Fruit fly (Drosophila melanogaster) whole organism, embryonic: ENCODE measurements around the gene KP78a.

Experiments used
- Awh ChIP-seq: fragments of 200-800 bp; sonication (Bioruptor generic); IDR thresholded peaks from 2 replicates; pipeline ENCODE4, ENCODE4 v1.3.6; 2022; ENCODE audit warnings: missing biosample characterization, missing genetic modification characterization
- CG10147 ChIP-seq: fragments of 200-800 bp; sonication (Bioruptor generic); optimal IDR thresholded peaks from 2 replicates; lab custom pipeline; 2019; ENCODE audit warnings: missing biosample characterization, mild to moderate bottlenecking, missing genetic modification characterization, moderate library complexity
- CG10366 ChIP-seq: fragments of 200-800 bp; sonication (Bioruptor generic); IDR thresholded peaks from 2 replicates; pipeline ENCODE4 v1.3.6; 2022; ENCODE audit warnings: missing biosample characterization, missing genetic modification characterization
- CG1233 ChIP-seq: fragments of 200-800 bp; sonication (Bioruptor generic); optimal IDR thresholded peaks from 4 replicates; lab custom pipeline; 2018; ENCODE audit warnings: missing biosample characterization, mild to moderate bottlenecking, missing genetic modification characterization
- CG14050 ChIP-seq: fragments of 200-800 bp; sonication (Bioruptor generic); IDR thresholded peaks from 3 replicates; pipeline ENCODE4 v1.3.6; 2022; ENCODE audit warnings: missing biosample characterization, missing genetic modification characterization
- CG15073 ChIP-seq: fragments of 200-800 bp; sonication (Bioruptor generic); optimal IDR thresholded peaks from 2 replicates; lab custom pipeline; 2016; ENCODE audit warnings: missing biosample characterization, missing genetic modification characterization
- CG1792 ChIP-seq: fragments of 200-800 bp; sonication (Bioruptor generic); optimal IDR thresholded peaks from 2 replicates; lab custom pipeline; 2016; ENCODE audit warnings: missing biosample characterization, missing genetic modification characterization
- CG18011 ChIP-seq: fragments of 200-800 bp; sonication (Bioruptor generic); optimal IDR thresholded peaks from 2 replicates; lab custom pipeline; 2017; ENCODE audit warnings: missing biosample characterization, missing genetic modification characterization, mild to moderate bottlenecking, moderate library complexity, missing genotype
- CG18262 ChIP-seq: fragments of 200-800 bp; optimal IDR thresholded peaks from 3 replicates; lab custom pipeline; 2019; ENCODE audit warnings: missing biosample characterization, mild to moderate bottlenecking, missing genetic modification characterization, moderate library complexity
- CG2712 ChIP-seq: fragments of 200-800 bp; optimal IDR thresholded peaks from 3 replicates; lab custom pipeline; 2019; ENCODE audit warnings: missing biosample characterization, mild to moderate bottlenecking, missing genetic modification characterization, moderate library complexity
- CG30403 ChIP-seq: fragments of 200-800 bp; sonication (Bioruptor generic); optimal IDR thresholded peaks from 3 replicates; lab custom pipeline; 2016; ENCODE audit warnings: missing biosample characterization, missing genetic modification characterization
- CG3407 ChIP-seq: fragments of 200-800 bp; sonication (Bioruptor generic); optimal IDR thresholded peaks from 2 replicates; lab custom pipeline; 2018; ENCODE audit warnings: missing biosample characterization, mild to moderate bottlenecking, missing genetic modification characterization
- CG6272 ChIP-seq: fragments of 200-800 bp; sonication (Bioruptor generic); IDR thresholded peaks from 2 replicates; pipeline ENCODE4 v1.3.6; 2022; ENCODE audit warnings: missing biosample characterization, missing genetic modification characterization
- CG6791 ChIP-seq: fragments of 200-800 bp; sonication (Bioruptor generic); IDR thresholded peaks from 3 replicates; pipeline ENCODE4 v1.3.6; 2022; ENCODE audit warnings: missing biosample characterization, missing genetic modification characterization; ENCODE audit not compliant: partially characterized antibody
- CG7372 ChIP-seq: fragments of 200-800 bp; sonication (Bioruptor generic); IDR thresholded peaks from 2 replicates; pipeline ENCODE4 v1.3.6; 2022; ENCODE audit warnings: missing biosample characterization, missing genetic modification characterization
- CG9437 ChIP-seq: fragments of 200-800 bp; sonication (Bioruptor generic); optimal IDR thresholded peaks from 2 replicates; lab custom pipeline; 2018; ENCODE audit warnings: missing biosample characterization, mild to moderate bottlenecking, missing genetic modification characterization
- Deaf1 ChIP-seq: fragments of 200-800 bp; optimal IDR thresholded peaks from 3 replicates; lab custom pipeline; 2019; ENCODE audit warnings: missing biosample characterization, mild to moderate bottlenecking, missing genetic modification characterization, moderate library complexity
- Doc3 ChIP-seq: fragments of 200-800 bp; sonication (Bioruptor generic); IDR thresholded peaks from 3 replicates; pipeline ENCODE4 v1.3.6; 2022; ENCODE audit warnings: missing biosample characterization, missing genetic modification characterization; ENCODE audit not compliant: partially characterized antibody
- Ets97D ChIP-seq: fragments of 200-800 bp; sonication (Bioruptor generic); optimal IDR thresholded peaks from 3 replicates; lab custom pipeline; 2016; ENCODE audit warnings: missing biosample characterization, missing genetic modification characterization
- HLH3B ChIP-seq: fragments of 200-800 bp; sonication (Bioruptor generic); IDR thresholded peaks from 2 replicates; pipeline ENCODE4 v1.3.6; 2022; ENCODE audit warnings: missing biosample characterization, missing genetic modification characterization
- Lim3 ChIP-seq: fragments of 200-800 bp; sonication (Bioruptor generic); IDR thresholded peaks from 2 replicates; pipeline ENCODE4 v1.3.6; 2022; ENCODE audit warnings: missing biosample characterization, missing genetic modification characterization
- Lpt ChIP-seq: fragments of >200 bp; optimal IDR thresholded peaks from 2 replicates; lab custom pipeline; 2018; ENCODE audit warnings: missing biosample characterization, missing genetic modification characterization
- NFAT ChIP-seq: fragments of 200-800 bp; sonication (Bioruptor generic); IDR thresholded peaks from 2 replicates; pipeline ENCODE4 v1.3.6; 2022; ENCODE audit warnings: missing biosample characterization, missing genetic modification characterization
- Neu2 ChIP-seq: fragments of 200-800 bp; sonication (Bioruptor generic); optimal IDR thresholded peaks from 3 replicates; lab custom pipeline; 2016; ENCODE audit warnings: missing biosample characterization, missing genetic modification characterization, borderline replicate concordance
- chn ChIP-seq: fragments of 200-800 bp; sonication (Bioruptor generic); optimal IDR thresholded peaks from 2 replicates; lab custom pipeline; 2016; ENCODE audit warnings: missing biosample characterization, missing genetic modification characterization
- crol ChIP-seq: fragments of 200-800 bp; sonication (Bioruptor generic); IDR thresholded peaks from 2 replicates; pipeline ENCODE4 v1.3.6; 2022; ENCODE audit warnings: missing biosample characterization, missing genetic modification characterization
- danr ChIP-seq: fragments of 200-800 bp; sonication (Bioruptor generic); IDR thresholded peaks from 2 replicates; pipeline ENCODE4 v1.3.6; 2022; ENCODE audit warnings: missing biosample characterization, missing genetic modification characterization
- dpn ChIP-seq, 2 experiments: fragments of 200-800 bp; sonication (Bioruptor generic); optimal IDR thresholded peaks; 3 replicates each; lab custom pipeline; 2016; ENCODE audit warnings: missing biosample characterization in 2 of 2, missing genetic modification characterization in 2 of 2
- ewg ChIP-seq: fragments of 200-800 bp; sonication (Bioruptor generic); optimal IDR thresholded peaks from 3 replicates; lab custom pipeline; 2017; ENCODE audit warnings: mild to moderate bottlenecking, missing biosample characterization, missing genetic modification reagents, missing genetic modification characterization
- eyg ChIP-seq: fragments of 200-800 bp; sonication (Bioruptor generic); optimal IDR thresholded peaks from 3 replicates; lab custom pipeline; 2016; ENCODE audit warnings: missing biosample characterization, missing genetic modification characterization
- fd102C ChIP-seq: fragments of 200-800 bp; sonication (Bioruptor generic); optimal IDR thresholded peaks from 2 replicates; lab custom pipeline; 2018; ENCODE audit warnings: missing biosample characterization, mild to moderate bottlenecking, missing genetic modification characterization, moderate library complexity
- fd64A ChIP-seq: fragments of 200-800 bp; sonication (Bioruptor generic); optimal IDR thresholded peaks from 3 replicates; lab custom pipeline; 2018; ENCODE audit warnings: missing biosample characterization, mild to moderate bottlenecking, missing genetic modification characterization
- ftz-f1 ChIP-seq: fragments of 200-800 bp; sonication (Bioruptor generic); optimal IDR thresholded peaks from 2 replicates; lab custom pipeline; 2016; ENCODE audit warnings: missing biosample characterization, missing genetic modification characterization
- hb ChIP-seq: fragments of 200-800 bp; sonication (Bioruptor generic); IDR thresholded peaks from 3 replicates; pipeline ENCODE4 v1.3.6; 2022; ENCODE audit warnings: missing biosample characterization, missing genetic modification characterization; ENCODE audit not compliant: partially characterized antibody
- klu ChIP-seq: fragments of 200-800 bp; sonication (Bioruptor generic); IDR thresholded peaks from 2 replicates; pipeline ENCODE4 v1.3.6; 2022; ENCODE audit warnings: missing biosample characterization, missing genetic modification characterization
- lab ChIP-seq: fragments of 200-800 bp; sonication (Bioruptor generic); optimal IDR thresholded peaks from 3 replicates; lab custom pipeline; 2017; ENCODE audit warnings: missing biosample characterization, missing genetic modification characterization, mild to moderate bottlenecking, moderate library complexity, missing genetic modification reagents
- lilli ChIP-seq: fragments of 200-800 bp; sonication (Bioruptor generic); optimal IDR thresholded peaks from 3 replicates; lab custom pipeline; 2016; ENCODE audit warnings: missing biosample characterization, missing genetic modification characterization
- lmd ChIP-seq: fragments of 200-800 bp; sonication (Bioruptor generic); IDR thresholded peaks from 2 replicates; pipeline ENCODE4 v1.3.6; 2022; ENCODE audit warnings: missing biosample characterization, missing genetic modification characterization
- maf-S ChIP-seq: fragments of 200-800 bp; sonication (Bioruptor generic); optimal IDR thresholded peaks from 2 replicates; lab custom pipeline; 2016; ENCODE audit warnings: missing biosample characterization, missing genetic modification characterization
- odd ChIP-seq: fragments of 200-800 bp; sonication (Bioruptor generic); optimal IDR thresholded peaks from 2 replicates; lab custom pipeline; 2017; ENCODE audit warnings: missing biosample characterization, mild to moderate bottlenecking, missing genetic modification characterization
- pan ChIP-seq, 4 experiments: fragments of >200 bp in 3 of 4; fragments of 200-800 bp in 1 of 4; sonication (Bioruptor generic) in 1 of 4; optimal IDR thresholded peaks in 3 of 4; IDR thresholded peaks in 1 of 4; 2 replicates each; pipeline versions ENCODE4 v1.3.6 to Lab custom; 2017 to 2022; ENCODE audit warnings: missing biosample characterization in 2 of 4, missing genetic modification characterization in 2 of 4, mixed read lengths in 1 of 4
- pros ChIP-seq: fragments of 200-800 bp; sonication (Bioruptor generic); optimal IDR thresholded peaks from 3 replicates; lab custom pipeline; 2019; ENCODE audit warnings: missing biosample characterization, mild to moderate bottlenecking, missing genetic modification characterization, moderate library complexity
- salm ChIP-seq: fragments of 200-800 bp; sonication (Bioruptor generic); optimal IDR thresholded peaks from 2 replicates; lab custom pipeline; 2018; ENCODE audit warnings: missing biosample characterization, mild to moderate bottlenecking, missing genetic modification characterization
- sc ChIP-seq, 3 experiments: fragments of >200 bp in 2 of 3; fragments of 200-800 bp in 1 of 3; sonication (Bioruptor generic) in 1 of 3; optimal IDR thresholded peaks; 2 replicates in 2 of 3; 3 replicates in 1 of 3; lab custom pipeline; 2017; ENCODE audit warnings: mild to moderate bottlenecking in 1 of 3, missing biosample characterization in 1 of 3, missing genetic modification characterization in 1 of 3, missing genetic modification reagents in 1 of 3
- scrt ChIP-seq: fragments of 200-800 bp; sonication (Bioruptor generic); optimal IDR thresholded peaks from 2 replicates; lab custom pipeline; 2018; ENCODE audit warnings: missing biosample characterization, mild to moderate bottlenecking, missing genetic modification characterization, moderate library complexity
- tap ChIP-seq: fragments of 200-800 bp; optimal IDR thresholded peaks from 3 replicates; lab custom pipeline; 2019; ENCODE audit warnings: missing biosample characterization, mild to moderate bottlenecking, missing genetic modification characterization, moderate library complexity
- tin ChIP-seq: fragments of 200-800 bp; sonication (Bioruptor generic); optimal IDR thresholded peaks from 3 replicates; lab custom pipeline; 2016; ENCODE audit warnings: missing biosample characterization, missing genetic modification characterization
- tio ChIP-seq: fragments of 200-800 bp; sonication (Bioruptor generic); optimal IDR thresholded peaks from 2 replicates; lab custom pipeline; 2017; ENCODE audit warnings: missing biosample characterization, missing genetic modification characterization, inconsistent platforms
- unc-4 ChIP-seq: fragments of 200-800 bp; sonication (Bioruptor generic); IDR thresholded peaks from 2 replicates; pipeline ENCODE4 v1.3.6; 2022; ENCODE audit warnings: missing biosample characterization, missing genetic modification characterization; ENCODE audit not compliant: partially characterized antibody
- wdn ChIP-seq: fragments of 200-800 bp; sonication (Bioruptor generic); IDR thresholded peaks from 2 replicates; pipeline ENCODE4 v1.3.6; 2022; ENCODE audit warnings: missing biosample characterization, missing genetic modification characterization

The KP78a gene

DNA sequence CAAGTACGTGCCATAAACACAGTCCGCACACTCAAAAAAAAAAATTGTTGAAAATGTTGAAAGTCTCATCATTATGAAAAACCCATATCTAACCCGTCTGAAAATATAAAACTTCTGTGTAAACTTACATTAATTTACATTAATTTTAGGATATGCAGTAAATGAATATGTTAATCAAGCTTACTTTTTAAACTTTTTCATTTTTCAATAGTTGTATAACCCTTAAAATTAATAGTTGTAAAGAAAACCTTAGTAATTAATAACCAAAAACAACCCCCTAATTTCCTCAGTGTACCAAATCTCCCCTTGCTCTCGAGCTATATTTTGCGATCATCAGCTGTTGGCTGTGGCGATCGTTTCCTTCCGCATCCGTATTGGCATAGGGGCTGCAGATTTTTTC lies 15.8 kb upstream of the KP78a start (continued):
- peak; percentile 18 for TF ChIP-seq CG9437 (GFP tag; lab: Kevin White, UChicago)
- no peak for TF ChIP-seq ewg
- peak; percentile 69 for TF ChIP-seq fd102C (GFP tag; lab: Kevin White, UChicago)
- peak; percentile 12 for TF ChIP-seq CG3407
- TF ChIP-seq salm (tag; lab: Kevin White, UChicago): no peak
- TF ChIP-seq NFAT (GFP tag; lab: Robert Waterston, UW): no peak
- no peak for TF ChIP-seq lab (GFP tag; lab: Kevin White, UChicago)
- TF ChIP-seq Neu2 (GFP tag; lab: Kevin White, UChicago): no peak
- TF ChIP-seq fd64A (GFP tag; lab: Kevin White, UChicago): no peak
- no peak for TF ChIP-seq ftz-f1 (GFP tag; lab: Kevin White, UChicago)
- peak; percentile 21 for TF ChIP-seq chn (GFP tag; lab: Kevin White, UChicago)
- TF ChIP-seq CG18262 (tag; lab: Kevin White, UChicago): peak; percentile 88
- no peak for TF ChIP-seq CG1792
- TF ChIP-seq CG18011 (GFP tag; lab: Kevin White, UChicago): no peak
- no peak for TF ChIP-seq maf-S (GFP tag; lab: Kevin White, UChicago)
- no peak for TF ChIP-seq CG6791 (GFP tag; lab: Robert Waterston, UW)
- TF ChIP-seq eyg: no peak
- no peak for TF ChIP-seq lilli
- no peak for TF ChIP-seq CG10147 (GFP tag; lab: Kevin White, UChicago)
- TF ChIP-seq CG10366 (GFP tag; lab: Robert Waterston, UW): no peak
- no peak for TF ChIP-seq Lpt (GFP tag; lab: Kevin White, UChicago)
- no peak for TF ChIP-seq CG15073 (GFP tag; lab: Kevin White, UChicago)
- no peak for TF ChIP-seq Doc3 (GFP tag; lab: Robert Waterston, UW)
- no peak for TF ChIP-seq CG14050
- no peak for TF ChIP-seq Deaf1 (tag; lab: Kevin White, UChicago)
- TF ChIP-seq Lim3 (GFP tag; lab: Robert Waterston, UW): no peak
- no peak for TF ChIP-seq unc-4 (GFP tag; lab: Robert Waterston, UW)
- no peak for TF ChIP-seq HLH3B (GFP tag; lab: Robert Waterston, UW)
- TF ChIP-seq tio (GFP tag; lab: Kevin White, UChicago): no peak
- TF ChIP-seq odd: no peak
- TF ChIP-seq dpn (GFP tag; optimal IDR thresholded peaks at IDR 0.05; lab: Kevin White, UChicago): no peak
- no peak for TF ChIP-seq hb
- TF ChIP-seq CG30403: peak; percentile 47
- TF ChIP-seq tin (GFP tag; lab: Kevin White, UChicago): peak; percentile 23
- TF ChIP-seq CG7372 (GFP tag; lab: Robert Waterston, UW): no peak
- no peak for TF ChIP-seq sc (optimal IDR thresholded peaks at IDR 0.05; lab: Kevin White, UChicago)
- no peak for TF ChIP-seq sc (GFP tag; optimal IDR thresholded peaks at IDR 0.05; lab: Kevin White, UChicago)
- TF ChIP-seq Awh (GFP tag; lab: Robert Waterston, UW): no peak
- no peak for TF ChIP-seq scrt (GFP tag; lab: Kevin White, UChicago)
- peak; percentile 28; the same call in 1 of the 2 replicates for TF ChIP-seq lmd (GFP tag; lab: Robert Waterston, UW)
- no peak for TF ChIP-seq crol (GFP tag; lab: Robert Waterston, UW)
- no peak for TF ChIP-seq klu (GFP tag; lab: Robert Waterston, UW)
- TF ChIP-seq CG1233 (GFP tag; lab: Kevin White, UChicago): peak; percentile 45
- no peak for TF ChIP-seq wdn (GFP tag; lab: Robert Waterston, UW)
- no peak for TF ChIP-seq CG6272 (GFP tag; lab: Robert Waterston, UW)
- TF ChIP-seq Ets97D (GFP tag; lab: Kevin White, UChicago): no peak
- TF ChIP-seq tap: no peak
- no peak for TF ChIP-seq pan (optimal IDR thresholded peaks at IDR 0.05; lab: Kevin White, UChicago)
- no peak for TF ChIP-seq pan (GFP tag; optimal IDR thresholded peaks at IDR 0.05 in 1 of 2, IDR thresholded peaks at IDR 0.05 in 1 of 2)
- no peak for TF ChIP-seq danr (GFP tag; lab: Robert Waterston, UW)
- peak; percentile 86 for TF ChIP-seq CG2712 (tag; lab: Kevin White, UChicago)
- peak; percentile 40 for TF ChIP-seq pros (GFP tag; lab: Kevin White, UChicago)
